Comparison of ENCODE assay signal across 2 worm cellular contexts in genomic region chrX:5100738-5101379, ce11.
A peak's percentile ranks its signal among the peaks of the same experiment; 100 is the strongest.
TF ChIP-seq lines count a peak whose summit lies in the region.

TSS of gene vit-2 (plus strand) at chrX:5101042.

TF ChIP-seq in whole organism, L4 larva, 104 proteins besides CTCF, POLR2A, EP300 and RAD21 (continued from another document):
- TF ChIP-seq lsy-2 (tag; optimal IDR thresholded peaks at IDR 0.05; lab: Kevin White, UChicago), result no peak
- TF ChIP-seq nhr-28 (tag; optimal IDR thresholded peaks at IDR 0.05; lab: Kevin White, UChicago), result no peak
- no peak for TF ChIP-seq lin-29 (GFP tag; IDR thresholded peaks at IDR 0.05; lab: Robert Waterston, UW)
- no peak for TF ChIP-seq unc-62 (GFP tag; optimal IDR thresholded peaks at IDR 0.05 in 1 of 2; lab: Kevin White, UChicago)
- TF ChIP-seq unc-62 (tag; optimal IDR thresholded peaks at IDR 0.05; lab: Kevin White, UChicago), result no peak
- TF ChIP-seq php-3 (GFP tag; IDR thresholded peaks at IDR 0.05; lab: Robert Waterston, UW), result peak; percentile 50; the same call in 1 of the 2 replicates
- no peak for TF ChIP-seq F26F4.8 (GFP tag; conservative IDR thresholded peaks at IDR 0.05; lab: Robert Waterston, UW)
- TF ChIP-seq ces-1 (GFP tag; optimal IDR thresholded peaks at IDR 0.05; lab: Kevin White, UChicago), result no peak
- no peak for TF ChIP-seq ceh-62 (tag; optimal IDR thresholded peaks at IDR 0.05; lab: Kevin White, UChicago)
- TF ChIP-seq nhr-11 (tag; optimal IDR thresholded peaks at IDR 0.05; lab: Kevin White, UChicago), result no peak
- no peak for TF ChIP-seq lin-1 (GFP tag; IDR thresholded peaks at IDR 0.05; lab: Robert Waterston, UW)
- TF ChIP-seq ZK546.5 (tag; optimal IDR thresholded peaks at IDR 0.05; lab: Kevin White, UChicago), result no peak
- TF ChIP-seq rbr-2 (tag; optimal IDR thresholded peaks at IDR 0.05; lab: Kevin White, UChicago), result no peak
- peak; percentile 36 for TF ChIP-seq hlh-11 (tag; optimal IDR thresholded peaks at IDR 0.05; lab: Kevin White, UChicago)
- no peak for TF ChIP-seq aly-2 (tag; optimal IDR thresholded peaks at IDR 0.05; lab: Kevin White, UChicago)
- peak; percentile 91 for TF ChIP-seq set-16 (GFP tag; IDR thresholded peaks at IDR 0.05; lab: Robert Waterston, UW)
- no peak for TF ChIP-seq dmd-9 (GFP tag; IDR thresholded peaks at IDR 0.05; lab: Robert Waterston, UW)
- TF ChIP-seq vab-7 (GFP tag; IDR thresholded peaks at IDR 0.05; lab: Robert Waterston, UW), result no peak
- TF ChIP-seq tag-97 (GFP tag; IDR thresholded peaks at IDR 0.05; lab: Robert Waterston, UW), result no peak
- no peak for TF ChIP-seq ceh-32 (tag; optimal IDR thresholded peaks at IDR 0.05; lab: Kevin White, UChicago; ENCODE audit: poor library complexity)
- no peak for TF ChIP-seq nhr-77 (tag; optimal IDR thresholded peaks at IDR 0.05; lab: Kevin White, UChicago)
- TF ChIP-seq T20F7.1 (GFP tag; optimal IDR thresholded peaks at IDR 0.05; lab: Kevin White, UChicago), result peak; percentile 30
- TF ChIP-seq R02D3.7 (tag; optimal IDR thresholded peaks at IDR 0.05; lab: Kevin White, UChicago), result no peak
- TF ChIP-seq mep-1 (tag; optimal IDR thresholded peaks at IDR 0.05; lab: Kevin White, UChicago), result no peak
- TF ChIP-seq ama-1 (optimal IDR thresholded peaks at IDR 0.05; lab: Kevin White, UChicago), result no peak
- TF ChIP-seq nhr-76 (tag; optimal IDR thresholded peaks at IDR 0.05; lab: Kevin White, UChicago), result no peak
- no peak for TF ChIP-seq nhr-25 (tag; optimal IDR thresholded peaks at IDR 0.05; lab: Kevin White, UChicago; ENCODE audit: borderline replicate concordance, insufficient read depth)
- TF ChIP-seq ztf-7 (tag; optimal IDR thresholded peaks at IDR 0.05; lab: Kevin White, UChicago), result no peak
- no peak for TF ChIP-seq F49E8.2 (tag; optimal IDR thresholded peaks at IDR 0.05; lab: Kevin White, UChicago; ENCODE audit: borderline replicate concordance)
- TF ChIP-seq nhr-42 (GFP tag; IDR thresholded peaks at IDR 0.05; lab: Robert Waterston, UW), result no peak
- peak; percentile 63; the same call in 1 of the 2 replicates for TF ChIP-seq mxl-2 (GFP tag; conservative IDR thresholded peaks at IDR 0.05; lab: Robert Waterston, UW)
- TF ChIP-seq gei-8 (GFP tag; optimal IDR thresholded peaks at IDR 0.05; lab: Kevin White, UChicago), result no peak
- TF ChIP-seq F10B5.3 (tag; optimal IDR thresholded peaks at IDR 0.05; lab: Kevin White, UChicago), result no peak
- no peak for TF ChIP-seq nhr-48 (tag; optimal IDR thresholded peaks at IDR 0.05; lab: Kevin White, UChicago)
- TF ChIP-seq nhr-10 (tag; optimal IDR thresholded peaks at IDR 0.05; lab: Kevin White, UChicago), result no peak
- TF ChIP-seq nhr-237 (tag; optimal IDR thresholded peaks at IDR 0.05; lab: Kevin White, UChicago), result no peak
- TF ChIP-seq sdz-12 (GFP tag; optimal IDR thresholded peaks at IDR 0.05; lab: Kevin White, UChicago), result no peak
- peak; percentile 66 for TF ChIP-seq dve-1 (tag; optimal IDR thresholded peaks at IDR 0.05; lab: Kevin White, UChicago; ENCODE audit: insufficient read depth)
- no peak for TF ChIP-seq arid-1 (GFP tag; conservative IDR thresholded peaks at IDR 0.05; lab: Robert Waterston, UW)
- no peak for TF ChIP-seq spr-1 (tag; optimal IDR thresholded peaks at IDR 0.05; lab: Kevin White, UChicago)
- TF ChIP-seq hif-1 (tag; optimal IDR thresholded peaks at IDR 0.05; lab: Kevin White, UChicago), result no peak
- no peak for TF ChIP-seq ZK337.2 (GFP tag; IDR thresholded peaks at IDR 0.05; lab: Robert Waterston, UW)
- no peak for TF ChIP-seq lin-38 (GFP tag; IDR thresholded peaks at IDR 0.05; lab: Robert Waterston, UW)
- TF ChIP-seq duxl-1 (tag; optimal IDR thresholded peaks at IDR 0.05; lab: Kevin White, UChicago; ENCODE audit: poor library complexity), result no peak
- 0 out of 2 replicates have a peak, but pooled peaks have one; percentile 26 for TF ChIP-seq egl-43 (GFP tag; IDR thresholded peaks at IDR 0.05; lab: Robert Waterston, UW)
- no peak for TF ChIP-seq daf-12 (tag; optimal IDR thresholded peaks at IDR 0.05; lab: Kevin White, UChicago)
- no peak for TF ChIP-seq nhr-41 (GFP tag; IDR thresholded peaks at IDR 0.05; lab: Robert Waterston, UW)
- no peak for TF ChIP-seq mdl-1 (tag; optimal IDR thresholded peaks at IDR 0.05; lab: Kevin White, UChicago)
- no peak for TF ChIP-seq lim-7 (GFP tag; IDR thresholded peaks at IDR 0.05; lab: Robert Waterston, UW)
- TF ChIP-seq ctbp-1 (GFP tag; IDR thresholded peaks at IDR 0.05; lab: Robert Waterston, UW), result no peak
- TF ChIP-seq Y105C5A.15 (GFP tag; IDR thresholded peaks at IDR 0.05; lab: Robert Waterston, UW), result no peak
- peak; percentile 26; the same call in 1 of the 2 replicates for TF ChIP-seq madf-9 (GFP tag; conservative IDR thresholded peaks at IDR 0.05; lab: Robert Waterston, UW)
- TF ChIP-seq dmd-8 (GFP tag; IDR thresholded peaks at IDR 0.05; lab: Robert Waterston, UW), result no peak
- TF ChIP-seq madf-5 (GFP tag; IDR thresholded peaks at IDR 0.05; lab: Robert Waterston, UW), result 0 out of 4 replicates have a peak, but pooled peaks of 1 of the 2 experiments have one; percentile 38
- TF ChIP-seq zfp-3 (GFP tag; conservative IDR thresholded peaks at IDR 0.05; lab: Robert Waterston, UW), result 0 out of 2 replicates have a peak, but pooled peaks have one; percentile 45
- no peak for TF ChIP-seq saeg-2 (GFP tag; IDR thresholded peaks at IDR 0.05; lab: Robert Waterston, UW)
- TF ChIP-seq cey-2 (tag; optimal IDR thresholded peaks at IDR 0.05; lab: Kevin White, UChicago; ENCODE audit: borderline replicate concordance, insufficient read depth), result no peak
- no peak for TF ChIP-seq zfp-2 (tag; optimal IDR thresholded peaks at IDR 0.05; lab: Kevin White, UChicago)
- TF ChIP-seq Y5F2A.4 (GFP tag; optimal IDR thresholded peaks at IDR 0.05; lab: Kevin White, UChicago), result no peak
- TF ChIP-seq lin-13 (GFP tag; optimal IDR thresholded peaks at IDR 0.05; lab: Kevin White, UChicago), result no peak
- TF ChIP-seq snpc-4 (tag; optimal IDR thresholded peaks at IDR 0.05; lab: Kevin White, UChicago), result no peak

TF ChIP-seq in whole organism, young adult, 124 proteins besides CTCF, POLR2A, EP300 and RAD21 (continued from another document):
- TF ChIP-seq dpff-1 (tag; optimal IDR thresholded peaks at IDR 0.05; lab: Kevin White, UChicago) (no peak), tbx-9 (tag; optimal IDR thresholded peaks at IDR 0.05; lab: Kevin White, UChicago; ENCODE audit: borderline replicate concordance) (no peak), B0336.3 (GFP tag; IDR thresholded peaks at IDR 0.05; lab: Robert Waterston, UW) (peak; percentile 68), sptf-2 (GFP tag; optimal IDR thresholded peaks at IDR 0.05; lab: Kevin White, UChicago) (no peak), B0019.2 (GFP tag; conservative IDR thresholded peaks at IDR 0.05; lab: Robert Waterston, UW) (no peak), unc-62 (GFP tag; optimal IDR thresholded peaks at IDR 0.05; lab: Kevin White, UChicago) (peak; percentile 86), zim-3 (tag; optimal IDR thresholded peaks at IDR 0.05; lab: Kevin White, UChicago) (no peak), Y53G8AR.9 (GFP tag; conservative IDR thresholded peaks at IDR 0.05; lab: Robert Waterston, UW) (peak; percentile 85; the same call in 1 of the 2 replicates), madf-8 (GFP tag; conservative IDR thresholded peaks at IDR 0.05; lab: Robert Waterston, UW) (no peak)
